Fruit fly (Drosophila melanogaster) whole organism, prepupa: Measurements from ENCODE around the gene pic.

Source experiments
- Blimp-1 ChIP-seq: fragments of 200-800 bp; sonication (Bioruptor generic); optimal IDR thresholded peaks from 3 replicates; lab custom pipeline; 2017; ENCODE audit warnings: missing biosample characterization, missing genetic modification characterization, mild to moderate bottlenecking, moderate library complexity, missing genetic modification reagents
- CG11294 ChIP-seq: fragments of 200-800 bp; sonication (Bioruptor generic); IDR thresholded peaks from 2 replicates; pipeline ENCODE4 v1.3.6; 2022; ENCODE audit warnings: missing biosample characterization, missing genetic modification characterization
- CG11762 ChIP-seq: fragments of 200-800 bp; sonication (Bioruptor generic); optimal IDR thresholded peaks from 3 replicates; lab custom pipeline; 2016; ENCODE audit warnings: missing biosample characterization, missing genetic modification characterization; ENCODE audit not compliant: insufficient read depth
- CG11902 ChIP-seq: fragments of 200-800 bp; sonication (Bioruptor generic); optimal IDR thresholded peaks from 3 replicates; lab custom pipeline; 2016; ENCODE audit warnings: missing biosample characterization, missing genetic modification characterization
- CG15336 ChIP-seq: fragments of 200-800 bp; sonication (Bioruptor generic); IDR thresholded peaks from 2 replicates; pipeline ENCODE4 v1.3.6; 2022; ENCODE audit warnings: missing biosample characterization, missing genetic modification characterization
- CG16779 ChIP-seq: fragments of 200-800 bp; sonication (Bioruptor generic); optimal IDR thresholded peaks from 3 replicates; lab custom pipeline; 2017; ENCODE audit warnings: missing biosample characterization, mild to moderate bottlenecking, missing genetic modification characterization
- CG31627 ChIP-seq: fragments of 200-800 bp; sonication (Bioruptor generic); optimal IDR thresholded peaks from 3 replicates; lab custom pipeline; 2016; ENCODE audit warnings: missing biosample characterization, missing genetic modification characterization
- CG32006 ChIP-seq: fragments of 200-800 bp; sonication (Bioruptor generic); optimal IDR thresholded peaks from 3 replicates; lab custom pipeline; 2017; ENCODE audit warnings: missing biosample characterization, mild to moderate bottlenecking, missing genetic modification characterization
- CG34406 ChIP-seq: fragments of 200-800 bp; sonication (Bioruptor generic); optimal IDR thresholded peaks from 3 replicates; lab custom pipeline; 2016; ENCODE audit warnings: missing biosample characterization, missing genetic modification characterization
- CG3919 ChIP-seq: fragments of 200-800 bp; sonication (Bioruptor generic); optimal IDR thresholded peaks from 3 replicates; lab custom pipeline; 2016; ENCODE audit warnings: missing biosample characterization, missing genetic modification characterization
- CG4318 ChIP-seq: fragments of 200-800 bp; sonication (Bioruptor generic); optimal IDR thresholded peaks from 3 replicates; lab custom pipeline; 2017; ENCODE audit warnings: missing biosample characterization, mild to moderate bottlenecking, missing genetic modification characterization
- CG6163 ChIP-seq: fragments of 200-800 bp; sonication (Bioruptor generic); IDR thresholded peaks from 3 replicates; pipeline ENCODE4 v1.3.6; 2022; ENCODE audit warnings: missing biosample characterization, missing genetic modification characterization
- CG6276 ChIP-seq: fragments of 200-800 bp; sonication (Bioruptor generic); optimal IDR thresholded peaks from 2 replicates; lab custom pipeline; 2017; ENCODE audit warnings: missing biosample characterization, mild to moderate bottlenecking, missing genetic modification characterization
- CG6792 ChIP-seq: fragments of 200-800 bp; sonication (Bioruptor generic); optimal IDR thresholded peaks from 3 replicates; lab custom pipeline; 2016; ENCODE audit warnings: missing biosample characterization, missing genetic modification characterization
- CG6808 ChIP-seq: fragments of 200-800 bp; sonication (Bioruptor generic); optimal IDR thresholded peaks from 3 replicates; lab custom pipeline; 2017; ENCODE audit warnings: missing biosample characterization, missing genetic modification characterization, mild to moderate bottlenecking, moderate library complexity, missing genetic modification reagents
- CG7368 ChIP-seq: fragments of 200-800 bp; sonication (Bioruptor generic); optimal IDR thresholded peaks from 3 replicates; lab custom pipeline; 2016; ENCODE audit warnings: missing biosample characterization, missing genetic modification characterization
- CG8119 ChIP-seq: fragments of 200-800 bp; sonication (Bioruptor generic); IDR thresholded peaks from 3 replicates; pipeline ENCODE4 v1.3.6; 2022; ENCODE audit warnings: missing biosample characterization, missing genetic modification characterization
- CG8319 ChIP-seq: fragments of 200-800 bp; sonication (Bioruptor generic); optimal IDR thresholded peaks from 3 replicates; lab custom pipeline; 2016; ENCODE audit warnings: missing biosample characterization, missing genetic modification characterization
- CG8632 ChIP-seq: fragments of 200-800 bp; sonication (Bioruptor generic); optimal IDR thresholded peaks from 3 replicates; lab custom pipeline; 2016; ENCODE audit warnings: missing biosample characterization, missing genetic modification characterization
- CG9139 ChIP-seq: fragments of 200-800 bp; sonication (Bioruptor generic); optimal IDR thresholded peaks from 3 replicates; lab custom pipeline; 2017; ENCODE audit warnings: missing biosample characterization, mild to moderate bottlenecking, missing genetic modification characterization
- Eip75B ChIP-seq: fragments of 200-800 bp; sonication (Bioruptor generic); optimal IDR thresholded peaks from 3 replicates; lab custom pipeline; 2016; ENCODE audit warnings: missing biosample characterization, missing genetic modification characterization
- Eip78C ChIP-seq: fragments of 200-800 bp; sonication (Bioruptor generic); peaks from one replicate; lab custom pipeline; 2016; ENCODE audit warnings: missing biosample characterization, missing genetic modification characterization
- Eip93F ChIP-seq: fragments of 200-800 bp; sonication (Bioruptor generic); optimal IDR thresholded peaks from 2 replicates; lab custom pipeline; 2016; ENCODE audit warnings: missing biosample characterization, mild to moderate bottlenecking, missing genetic modification characterization
- Ets21C ChIP-seq: fragments of 200-800 bp; sonication (Bioruptor generic); optimal IDR thresholded peaks from 3 replicates; lab custom pipeline; 2016; ENCODE audit warnings: missing biosample characterization, missing genetic modification characterization
- Ets96B ChIP-seq: fragments of 200-800 bp; optimal IDR thresholded peaks from 2 replicates; lab custom pipeline; 2019; ENCODE audit warnings: missing biosample characterization, mild to moderate bottlenecking, missing genetic modification characterization, moderate library complexity
- Gug ChIP-seq: fragments of 200-800 bp; sonication (Bioruptor generic); IDR thresholded peaks from 2 replicates; pipeline ENCODE4 v1.3.6; 2022; ENCODE audit warnings: missing biosample characterization, missing genetic modification characterization
- Hr38 ChIP-seq: sonication (Bioruptor generic); optimal IDR thresholded peaks from 2 replicates; lab custom pipeline; 2016; ENCODE audit warnings: missing biosample characterization, missing genetic modification characterization
- Hr39 ChIP-seq: fragments of 200-800 bp; sonication (Bioruptor generic); optimal IDR thresholded peaks from 2 replicates; lab custom pipeline; 2016; ENCODE audit warnings: missing biosample characterization, missing genetic modification characterization
- Lpt ChIP-seq: fragments of 200-800 bp; sonication (Bioruptor generic); optimal IDR thresholded peaks from 3 replicates; lab custom pipeline; 2016; ENCODE audit warnings: missing biosample characterization, missing genetic modification characterization
- Met ChIP-seq: fragments of 200-800 bp; sonication (Bioruptor generic); optimal IDR thresholded peaks from 3 replicates; lab custom pipeline; 2016; ENCODE audit warnings: missing biosample characterization, missing genetic modification characterization
- Smox ChIP-seq: fragments of 200-800 bp; sonication (Bioruptor generic); optimal IDR thresholded peaks from 3 replicates; lab custom pipeline; 2016; ENCODE audit warnings: missing biosample characterization, missing genetic modification characterization
- Sox14 ChIP-seq: fragments of 200-800 bp; sonication (Bioruptor generic); optimal IDR thresholded peaks from 3 replicates; lab custom pipeline; 2016; ENCODE audit warnings: missing biosample characterization, missing genetic modification characterization
- Sox15 ChIP-seq: fragments of 200-800 bp; sonication (Bioruptor generic); optimal IDR thresholded peaks from 3 replicates; lab custom pipeline; 2016; ENCODE audit warnings: missing biosample characterization, missing genetic modification characterization
- achi ChIP-seq: fragments of 200-800 bp; sonication (Bioruptor generic); optimal IDR thresholded peaks from 3 replicates; lab custom pipeline; 2016; ENCODE audit warnings: missing biosample characterization, missing genetic modification characterization
- cyc ChIP-seq: fragments of 200-800 bp; sonication (Bioruptor generic); optimal IDR thresholded peaks from 3 replicates; lab custom pipeline; 2016; ENCODE audit warnings: missing biosample characterization, missing genetic modification characterization
- dac ChIP-seq: fragments of 200-800 bp; sonication (Bioruptor generic); optimal IDR thresholded peaks from 2 replicates; lab custom pipeline; 2017; ENCODE audit warnings: missing biosample characterization, mild to moderate bottlenecking, missing genetic modification characterization
- eg ChIP-seq: fragments of 200-800 bp; sonication (Bioruptor generic); IDR thresholded peaks from 3 replicates; pipeline ENCODE4 v1.3.6; 2022; ENCODE audit warnings: missing biosample characterization, missing genetic modification characterization
- esn ChIP-seq: fragments of 200-800 bp; sonication (Bioruptor generic); optimal IDR thresholded peaks from 2 replicates; lab custom pipeline; 2016; ENCODE audit warnings: missing biosample characterization, mild to moderate bottlenecking, missing genetic modification characterization, moderate library complexity
- fd59A ChIP-seq: fragments of 200-800 bp; sonication (Bioruptor generic); optimal IDR thresholded peaks from 2 replicates; lab custom pipeline; 2017; ENCODE audit warnings: missing biosample characterization, mild to moderate bottlenecking, missing genetic modification characterization, missing genetic modification reagents
- fd85E ChIP-seq: fragments of 200-800 bp; sonication (Bioruptor generic); optimal IDR thresholded peaks from 3 replicates; lab custom pipeline; 2016; ENCODE audit warnings: missing biosample characterization, missing genetic modification characterization
- fkh ChIP-seq: fragments of 200-800 bp; sonication (Bioruptor generic); optimal IDR thresholded peaks from 3 replicates; lab custom pipeline; 2017; ENCODE audit warnings: missing biosample characterization, mild to moderate bottlenecking, missing genetic modification characterization, moderate library complexity
- lz ChIP-seq: fragments of 200-800 bp; sonication (Bioruptor generic); optimal IDR thresholded peaks from 3 replicates; lab custom pipeline; 2016; ENCODE audit warnings: missing biosample characterization, missing genetic modification characterization
- net ChIP-seq: fragments of 200-800 bp; sonication (Bioruptor generic); optimal IDR thresholded peaks from 3 replicates; lab custom pipeline; 2016; ENCODE audit warnings: missing biosample characterization, missing genetic modification characterization
- pdm3 ChIP-seq: fragments of 200-800 bp; sonication (Bioruptor generic); optimal IDR thresholded peaks from 3 replicates; lab custom pipeline; 2016; ENCODE audit warnings: missing biosample characterization, missing genetic modification characterization
- salr ChIP-seq, 2 experiments: fragments of 200-800 bp; sonication (Bioruptor generic); optimal IDR thresholded peaks; 3 replicates each; lab custom pipeline; 2016 to 2018; ENCODE audit warnings: missing biosample characterization in 2 of 2, missing genetic modification characterization in 2 of 2, mild to moderate bottlenecking in 1 of 2
- spab ChIP-seq: fragments of 200-800 bp; sonication (Bioruptor generic); optimal IDR thresholded peaks from 2 replicates; lab custom pipeline; 2017; ENCODE audit warnings: missing biosample characterization, mild to moderate bottlenecking, missing genetic modification characterization, missing genetic modification reagents
- ss ChIP-seq, 2 experiments: fragments of 200-800 bp; sonication (Bioruptor generic); optimal IDR thresholded peaks; 2 replicates in 1 of 2; 3 replicates in 1 of 2; lab custom pipeline; 2017 to 2018; ENCODE audit warnings: mild to moderate bottlenecking in 2 of 2, missing biosample characterization in 2 of 2, missing genetic modification characterization in 2 of 2, moderate library complexity in 1 of 2
- svp ChIP-seq: fragments of 200-800 bp; sonication (Bioruptor generic); peaks from one replicate; lab custom pipeline; 2016; ENCODE audit warnings: missing biosample characterization, missing genetic modification characterization
- topi ChIP-seq: fragments of 200-800 bp; sonication (Bioruptor generic); optimal IDR thresholded peaks from 3 replicates; lab custom pipeline; 2016; ENCODE audit warnings: missing biosample characterization, missing genetic modification characterization
- vri ChIP-seq: fragments of 200-800 bp; sonication (Bioruptor generic); optimal IDR thresholded peaks from 3 replicates; lab custom pipeline; 2016; ENCODE audit warnings: missing biosample characterization, mild to moderate bottlenecking, missing genetic modification characterization

The pic gene

DNA sequence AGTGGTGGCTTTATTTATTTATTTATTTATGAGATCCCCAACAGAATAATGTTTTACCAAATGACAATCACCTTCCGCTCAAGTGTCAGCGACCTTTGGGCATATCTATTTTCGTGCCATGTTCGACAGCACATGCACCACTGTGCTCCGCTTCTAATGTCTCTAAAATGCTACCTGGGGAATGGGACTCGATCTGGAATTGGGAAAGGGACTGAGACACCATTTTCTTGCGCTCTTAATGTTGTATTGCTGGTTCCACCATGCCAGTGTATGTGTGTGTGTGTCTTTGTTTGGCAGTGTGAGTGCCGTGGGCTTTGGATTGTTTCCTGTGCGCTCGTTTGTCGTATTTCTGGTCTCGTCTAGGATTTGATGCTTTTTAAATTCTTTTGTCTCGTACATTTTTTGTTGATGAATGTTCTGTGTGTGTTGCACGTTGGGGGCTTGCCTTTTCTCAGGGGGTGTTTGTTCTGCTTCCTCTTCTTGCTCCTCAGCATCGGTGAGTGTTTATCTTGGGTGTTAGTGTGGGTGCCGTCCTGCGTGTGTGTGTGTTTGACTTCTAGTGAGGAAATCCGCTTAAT is 13.2 kb downstream of the pic start:
- TF ChIP-seq CG7368, result no peak
- peak; percentile 21 for TF ChIP-seq fkh

DNA sequence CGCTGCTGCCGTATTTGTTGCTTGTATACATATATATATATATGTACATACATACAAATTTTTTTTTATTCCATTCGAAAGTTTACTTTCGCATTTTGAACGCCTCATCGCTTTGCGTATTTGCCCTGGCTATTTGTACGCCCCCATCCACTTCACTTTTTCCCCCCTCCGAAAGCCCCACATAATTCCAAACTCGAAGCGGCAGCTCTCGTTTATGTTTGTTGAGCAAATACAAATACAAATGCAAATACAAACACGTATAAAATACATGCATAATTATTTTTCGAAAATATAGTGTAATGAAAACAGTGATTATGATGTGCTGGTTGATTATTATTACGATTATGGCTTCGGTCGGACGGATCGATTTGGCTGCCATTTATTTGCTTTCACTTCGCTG is 16.0 kb downstream of the pic start:
- TF ChIP-seq spab (GFP tag; lab: Kevin White, UChicago), result no peak
- no peak for TF ChIP-seq CG11762 (GFP tag; lab: Kevin White, UChicago)
- no peak for TF ChIP-seq pdm3 (GFP tag; lab: Kevin White, UChicago)
- peak; percentile 7 for TF ChIP-seq topi (GFP tag; lab: Kevin White, UChicago)
- no peak for TF ChIP-seq CG16779 (tag; lab: Kevin White, UChicago)
- no peak for TF ChIP-seq Lpt (GFP tag; lab: Kevin White, UChicago)
- peak; percentile 29 for TF ChIP-seq CG6792 (GFP tag; lab: Kevin White, UChicago)
- TF ChIP-seq CG8119 (GFP tag; lab: Robert Waterston, UW), result no peak
- TF ChIP-seq CG9139 (GFP tag; lab: Kevin White, UChicago), result no peak
- TF ChIP-seq net (GFP tag; lab: Kevin White, UChicago), result no peak
- TF ChIP-seq Eip93F, result no peak
- TF ChIP-seq CG7368, result no peak
- peak; percentile 60 for TF ChIP-seq CG34406 (GFP tag; lab: Kevin White, UChicago)
- no peak for TF ChIP-seq Eip75B
- no peak for TF ChIP-seq fd85E (GFP tag; lab: Kevin White, UChicago)
- TF ChIP-seq CG3919, result peak; percentile 28
- no peak for TF ChIP-seq CG4318 (GFP tag; lab: Kevin White, UChicago)
- peak; percentile 58 for TF ChIP-seq vri (GFP tag; lab: Kevin White, UChicago)
- peak; percentile 56 for TF ChIP-seq Eip78C (GFP tag; lab: Kevin White, UChicago)
- TF ChIP-seq Blimp-1 (GFP tag; lab: Kevin White, UChicago), result peak; percentile 49
- TF ChIP-seq esn (GFP tag; lab: Kevin White, UChicago), result peak; percentile 60
- no peak for TF ChIP-seq Ets21C (GFP tag; lab: Kevin White, UChicago)
- TF ChIP-seq CG32006 (GFP tag; lab: Kevin White, UChicago), result no peak
- no peak for TF ChIP-seq Hr39
- no peak for TF ChIP-seq fd59A (GFP tag; lab: Kevin White, UChicago)
- no peak for TF ChIP-seq eg (GFP tag; lab: Robert Waterston, UW)
- peak; percentile 97 for TF ChIP-seq fkh
- TF ChIP-seq lz (GFP tag; lab: Kevin White, UChicago), result peak; percentile 25
- TF ChIP-seq CG6276, result no peak
- TF ChIP-seq CG8632, result peak; percentile 38
- peak; percentile 22 for TF ChIP-seq CG8319 (GFP tag; lab: Kevin White, UChicago)
- TF ChIP-seq cyc (GFP tag; lab: Kevin White, UChicago), result no peak
- no peak for TF ChIP-seq dac (GFP tag; lab: Kevin White, UChicago)
- TF ChIP-seq Sox14, result no peak
- no peak for TF ChIP-seq CG6808 (GFP tag; lab: Kevin White, UChicago)
- TF ChIP-seq Ets96B (tag; lab: Kevin White, UChicago), result no peak
- 0 out of 3 replicates have a peak, but pooled peaks have one; percentile 46 for TF ChIP-seq CG6163 (GFP tag; lab: Robert Waterston, UW)
- TF ChIP-seq CG11294, result no peak
- TF ChIP-seq CG31627 (GFP tag; lab: Kevin White, UChicago), result no peak
- TF ChIP-seq CG15336 (GFP tag; lab: Robert Waterston, UW), result no peak
- TF ChIP-seq Hr38 (GFP tag; lab: Kevin White, UChicago), result no peak
- no peak for TF ChIP-seq Gug (GFP tag; lab: Robert Waterston, UW)
- TF ChIP-seq ss (GFP tag; optimal IDR thresholded peaks at IDR 0.05; lab: Kevin White, UChicago), result no peak
- peak; percentile 29 for TF ChIP-seq Met (GFP tag; lab: Kevin White, UChicago)
- TF ChIP-seq Sox15 (GFP tag; lab: Kevin White, UChicago), result no peak
- peak; percentile 15 for TF ChIP-seq Smox (GFP tag; lab: Kevin White, UChicago)
- TF ChIP-seq achi (GFP tag; lab: Kevin White, UChicago), result peak; percentile 20
- no peak for TF ChIP-seq CG11902 (GFP tag; lab: Kevin White, UChicago)
- peak; percentile 42 for TF ChIP-seq svp (GFP tag; lab: Kevin White, UChicago)
- no peak for TF ChIP-seq salr (GFP tag; optimal IDR thresholded peaks at IDR 0.05; lab: Kevin White, UChicago)
